Worm (Caenorhabditis elegans): Measurements from ENCODE around the gene C15C8.5.

Gene C15C8.5

ce11 chrV:12752407-12752806 lies 4.6 kb downstream of the C15C8.5 start, which contains the start of gene C15C8.8:
Gene C15C8.8, minus strand, starts transcription at chrV:12752507.
- TF ChIP-seq ceh-28 (tag; optimal IDR thresholded peaks at IDR 0.05) (no peak), elt-2 (tag; optimal IDR thresholded peaks at IDR 0.05) (no peak), unc-62 (GFP tag; optimal IDR thresholded peaks at IDR 0.05) (no peak), nfya-1 (tag; optimal IDR thresholded peaks at IDR 0.05; ENCODE audit: insufficient read depth) (no peak), nhr-12 (tag; optimal IDR thresholded peaks at IDR 0.05) (no peak), nhr-237 (tag; optimal IDR thresholded peaks at IDR 0.05) (no peak), ceh-9 (tag; optimal IDR thresholded peaks at IDR 0.05) (no peak), ZK546.5 (tag; optimal IDR thresholded peaks at IDR 0.05) (no peak), snpc-4 (tag; optimal IDR thresholded peaks at IDR 0.05) (no peak), ztf-4 (tag; optimal IDR thresholded peaks at IDR 0.05) (no peak), aly-2 (tag; optimal IDR thresholded peaks at IDR 0.05) (no peak), jun-1 (tag; optimal IDR thresholded peaks at IDR 0.05) (no peak), nhr-28 (tag; optimal IDR thresholded peaks at IDR 0.05) (no peak)

DNA sequence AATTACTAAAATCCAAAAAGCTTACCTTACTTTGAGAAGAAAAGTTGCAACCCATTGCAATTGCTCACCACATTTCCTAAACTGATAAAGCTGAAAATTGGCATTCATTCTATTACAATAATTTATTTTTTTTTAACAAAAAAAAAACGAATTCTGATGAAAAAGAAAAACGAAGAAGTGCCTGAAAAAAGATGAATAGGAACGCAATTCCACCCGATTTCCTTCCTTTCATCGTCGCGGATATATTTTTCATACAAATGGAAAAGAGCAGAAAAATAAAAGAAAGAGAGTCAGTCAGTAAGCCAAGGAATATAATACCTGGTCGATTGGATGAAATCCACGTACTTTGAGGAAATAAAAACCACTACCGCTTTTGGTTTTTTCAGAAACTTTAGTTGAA lies 7.0 kb downstream of the C15C8.5 start, which contains the start of gene gpa-13:
Gene gpa-13, minus strand, starts transcription at position 101 of the 400 bp plus-strand sequence.
- TF ChIP-seq hmg-11 (tag; optimal IDR thresholded peaks at IDR 0.05) (no peak), snpc-4 (tag; optimal IDR thresholded peaks at IDR 0.05) (no peak), ztf-11 (tag; optimal IDR thresholded peaks at IDR 0.05) (no peak), skn-1 (tag; optimal IDR thresholded peaks at IDR 0.05) (no peak), lin-15B (tag; optimal IDR thresholded peaks at IDR 0.05) (no peak), nhr-76 (tag; optimal IDR thresholded peaks at IDR 0.05) (no peak), lsy-12 (tag; optimal IDR thresholded peaks at IDR 0.05) (no peak), nhr-67 (tag; optimal IDR thresholded peaks at IDR 0.05) (no peak), elt-3 (tag; optimal IDR thresholded peaks at IDR 0.05) (no peak), nfya-1 (tag; optimal IDR thresholded peaks at IDR 0.05; ENCODE audit: insufficient read depth) (no peak), nhr-43 (tag; optimal IDR thresholded peaks at IDR 0.05; ENCODE audit: poor library complexity, severe bottlenecking) (no peak), egl-5 (tag; optimal IDR thresholded peaks at IDR 0.05) (no peak), lin-39 (tag; optimal IDR thresholded peaks at IDR 0.05) (no peak), daf-12 (tag; optimal IDR thresholded peaks at IDR 0.05) (no peak), fkh-2 (tag; optimal IDR thresholded peaks at IDR 0.05) (no peak)

DNA sequence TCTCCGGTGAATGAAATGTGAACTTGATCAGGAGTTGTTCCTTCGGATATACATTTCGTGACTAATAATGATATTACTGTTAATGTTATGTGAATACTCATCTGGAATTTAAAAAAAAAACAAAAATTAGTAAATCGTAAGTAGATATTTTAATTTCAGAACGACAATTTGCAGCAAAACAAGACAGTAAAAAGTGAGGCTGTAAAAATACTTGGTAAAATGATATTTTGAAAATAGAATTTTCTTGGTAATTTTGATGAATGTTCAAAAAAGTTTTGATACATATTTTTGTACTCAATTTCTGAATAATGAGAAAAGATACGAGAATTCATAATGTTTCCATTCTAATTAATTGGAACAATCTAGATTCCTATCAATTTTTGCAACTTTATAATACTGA lies 11.9 kb downstream of the C15C8.5 start, which contains the start of gene papl-1:
Gene papl-1, minus strand, starts transcription at position 101 of the 400 bp plus-strand sequence.
- TF ChIP-seq daf-12 (tag; optimal IDR thresholded peaks at IDR 0.05) (no peak), pha-4 (tag; optimal IDR thresholded peaks at IDR 0.05) (no peak), skn-1 (tag; optimal IDR thresholded peaks at IDR 0.05) (no peak), ceh-16 (tag; optimal IDR thresholded peaks at IDR 0.05) (no peak), lsy-12 (tag; optimal IDR thresholded peaks at IDR 0.05) (no peak), ZK546.5 (tag; optimal IDR thresholded peaks at IDR 0.05) (no peak), fkh-2 (tag; optimal IDR thresholded peaks at IDR 0.05) (no peak), pqm-1 (tag; optimal IDR thresholded peaks at IDR 0.05) (no peak)

DNA sequence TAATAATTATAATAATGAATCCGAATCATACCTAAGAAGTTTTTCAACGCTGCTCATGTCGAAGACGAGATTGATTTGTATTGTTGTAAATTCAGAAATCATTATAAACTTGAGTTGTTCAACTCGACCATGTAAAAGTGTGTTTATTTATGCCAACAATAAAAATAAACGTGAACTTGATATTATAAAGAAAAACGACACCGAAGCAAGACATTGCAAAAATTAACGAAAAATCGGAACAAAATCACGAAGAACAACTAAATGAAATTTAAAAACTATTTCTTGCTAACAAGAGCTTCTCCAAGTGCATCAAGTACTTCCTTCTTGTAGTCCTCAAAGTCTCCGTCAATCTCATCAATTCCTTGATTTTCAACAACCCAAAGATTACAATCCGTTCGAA lies 13.1 kb downstream of the C15C8.5 start, which contains the start of gene F18E2.15:
Gene F18E2.15, minus strand, starts transcription at position 101 of the 400 bp plus-strand sequence.
- no peak for TF ChIP-seq ceh-28 (tag; optimal IDR thresholded peaks at IDR 0.05)
- TF ChIP-seq mdl-1 (tag; optimal IDR thresholded peaks at IDR 0.05) = no peak
- TF ChIP-seq nhr-77 (tag; optimal IDR thresholded peaks at IDR 0.05) = no peak
- TF ChIP-seq nhr-237 (tag; optimal IDR thresholded peaks at IDR 0.05) = no peak
- no peak for TF ChIP-seq lin-15B (tag; optimal IDR thresholded peaks at IDR 0.05)
- TF ChIP-seq ztf-11 (tag; optimal IDR thresholded peaks at IDR 0.05) = no peak
- TF ChIP-seq hmg-11 (tag; optimal IDR thresholded peaks at IDR 0.05) = no peak
- TF ChIP-seq R02D3.7 (tag; optimal IDR thresholded peaks at IDR 0.05) = no peak
- TF ChIP-seq elt-2 (tag; optimal IDR thresholded peaks at IDR 0.05) = no peak
- no peak for TF ChIP-seq unc-62 (GFP tag; optimal IDR thresholded peaks at IDR 0.05)
- TF ChIP-seq tbx-2 (tag; optimal IDR thresholded peaks at IDR 0.05) = no peak
- TF ChIP-seq lsy-12 (tag; optimal IDR thresholded peaks at IDR 0.05) = no peak
- no peak for TF ChIP-seq elt-3 (tag; optimal IDR thresholded peaks at IDR 0.05)

ce11 chrV:12763291-12763995 lies 15.6 kb downstream of the C15C8.5 start, which contains the start of the genes abcf-1 and scc-3:
Gene abcf-1, minus strand, starts transcription at chrV:12763375.
Gene scc-3, plus strand, starts transcription at chrV:12763945.
- TF ChIP-seq mml-1 (tag; optimal IDR thresholded peaks at IDR 0.05) (no peak), unc-39 (tag; optimal IDR thresholded peaks at IDR 0.05) (no peak), fos-1 (tag; optimal IDR thresholded peaks at IDR 0.05) (no peak), egl-27 (tag; optimal IDR thresholded peaks at IDR 0.05) (no peak), nhr-23 (tag; optimal IDR thresholded peaks at IDR 0.05) (no peak), jun-1 (tag; optimal IDR thresholded peaks at IDR 0.05) (no peak), zag-1 (tag; optimal IDR thresholded peaks at IDR 0.05) (no peak), pha-4 (tag; optimal IDR thresholded peaks at IDR 0.05) (peak; percentile 80), nhr-67 (tag; optimal IDR thresholded peaks at IDR 0.05) (no peak), lin-15B (tag; optimal IDR thresholded peaks at IDR 0.05) (peak; percentile 22), nhr-12 (tag; optimal IDR thresholded peaks at IDR 0.05) (no peak), nhr-43 (tag; optimal IDR thresholded peaks at IDR 0.05; ENCODE audit: poor library complexity, severe bottlenecking) (no peak), pqm-1 (tag; optimal IDR thresholded peaks at IDR 0.05) (peak; percentile 2), nhr-25 (tag; optimal IDR thresholded peaks at IDR 0.05) (no peak), nhr-11 (tag; optimal IDR thresholded peaks at IDR 0.05) (no peak), nfya-1 (tag; optimal IDR thresholded peaks at IDR 0.05; ENCODE audit: insufficient read depth) (peak; percentile 78)
